Worm (Caenorhabditis elegans) whole organism, L4 larva: ENCODE results near the gene cah-4.

Source experiments
- D1046.2 ChIP-seq: fragments of 200-800 bp; sonication (Bioruptor generic); IDR thresholded peaks from 2 replicates; pipeline ENCODE4 v1.3.6; 2022; ENCODE audit warnings: missing genetic modification characterization, missing compliant biosample characterization
- F26F4.8 ChIP-seq: fragments of 200-800 bp; sonication (Bioruptor generic); conservative IDR thresholded peaks from 2 replicates; pipeline ENCODE4 v1.3.6; 2022; ENCODE audit warnings: missing genetic modification characterization, missing compliant biosample characterization
- F49E8.2 ChIP-seq: sonication (generic microtip); optimal IDR thresholded peaks from 2 replicates; lab custom pipeline; 2016; ENCODE audit warnings: missing compliant biosample characterization, mild to moderate bottlenecking, missing genetic modification characterization, borderline replicate concordance
- Y48G9A.11 ChIP-seq: fragments of 200-800 bp; sonication (Bioruptor generic); IDR thresholded peaks from 2 replicates; pipeline ENCODE4 v1.3.6; 2022; ENCODE audit warnings: missing genetic modification reagents, missing genetic modification characterization, missing compliant biosample characterization
- Y5F2A.4 ChIP-seq: fragments of 200-800 bp; sonication (Bioruptor generic); optimal IDR thresholded peaks from 2 replicates; lab custom pipeline; 2018; ENCODE audit warnings: mild to moderate bottlenecking, missing genetic modification characterization, missing compliant biosample characterization
- attf-4 ChIP-seq: sonication (generic microtip); optimal IDR thresholded peaks from 3 replicates; lab custom pipeline; 2017; ENCODE audit warnings: missing biosample characterization, missing genetic modification characterization
- ceh-20 ChIP-seq: fragments of 200-800 bp; sonication (Bioruptor generic); IDR thresholded peaks from 2 replicates; pipeline ENCODE4 v1.3.6; 2022; ENCODE audit warnings: missing genetic modification reagents, missing genetic modification characterization, missing compliant biosample characterization
- ceh-32 ChIP-seq: sonication (generic microtip); optimal IDR thresholded peaks from 2 replicates; lab custom pipeline; 2016; ENCODE audit warnings: mild to moderate bottlenecking, missing genetic modification characterization, missing compliant biosample characterization; ENCODE audit not compliant: poor library complexity
- ceh-44 ChIP-seq: fragments of 200-800 bp; sonication (Bioruptor generic); IDR thresholded peaks from 2 replicates; pipeline ENCODE4 v1.3.6; 2022; ENCODE audit warnings: missing genetic modification reagents, missing genetic modification characterization, missing compliant biosample characterization
- ceh-62 ChIP-seq: sonication (generic microtip); optimal IDR thresholded peaks from 2 replicates; lab custom pipeline; 2017; ENCODE audit warnings: missing biosample characterization, missing genetic modification characterization
- ces-1 ChIP-seq: fragments of 150-350 bp; sonication (generic microtip); optimal IDR thresholded peaks from 4 replicates; lab custom pipeline; 2014; ENCODE audit warnings: missing biosample characterization, missing genetic modification reagents, missing genetic modification characterization
- daf-12 ChIP-seq: fragments of 150-350 bp; optimal IDR thresholded peaks from 2 replicates; lab custom pipeline; 2014; ENCODE audit warnings: missing biosample characterization, missing genetic modification reagents, missing genetic modification characterization
- dmd-6 ChIP-seq: fragments of 200-800 bp; sonication (Bioruptor generic); IDR thresholded peaks from 2 replicates; pipeline ENCODE4 v1.3.6; 2022; ENCODE audit warnings: missing genetic modification reagents, missing genetic modification characterization, missing compliant biosample characterization
- dmd-8 ChIP-seq: fragments of 200-800 bp; sonication (Bioruptor generic); IDR thresholded peaks from 2 replicates; pipeline ENCODE4 v1.3.6; 2022; ENCODE audit warnings: missing genetic modification characterization, missing compliant biosample characterization
- dmd-9 ChIP-seq: fragments of 200-800 bp; sonication (Bioruptor generic); IDR thresholded peaks from 2 replicates; pipeline ENCODE4 v1.3.6; 2022; ENCODE audit warnings: missing genetic modification reagents, missing genetic modification characterization, missing compliant biosample characterization
- dve-1 ChIP-seq: sonication (generic microtip); optimal IDR thresholded peaks from 2 replicates; lab custom pipeline; 2017; ENCODE audit warnings: antibody characterized with exemption, mild to moderate bottlenecking, missing genetic modification characterization, missing compliant biosample characterization; ENCODE audit not compliant: insufficient read depth
- egl-27 ChIP-seq: sonication (generic microtip); optimal IDR thresholded peaks from 3 replicates; lab custom pipeline; 2017; ENCODE audit warnings: missing biosample characterization, missing genetic modification reagents, missing genetic modification characterization
- fkh-10 ChIP-seq: fragments of 150-350 bp; optimal IDR thresholded peaks from 2 replicates; lab custom pipeline; 2014; ENCODE audit warnings: missing biosample characterization, missing genetic modification reagents, missing genetic modification characterization
- fos-1 ChIP-seq: fragments of 150-350 bp; optimal IDR thresholded peaks from 2 replicates; lab custom pipeline; 2014; ENCODE audit warnings: missing biosample characterization, missing genetic modification characterization
- hif-1 ChIP-seq, 2 experiments: sonication (generic microtip); optimal IDR thresholded peaks; 2 replicates each; lab custom pipeline; 2016 to 2017; ENCODE audit warnings: missing compliant biosample characterization in 2 of 2, missing genetic modification characterization in 2 of 2, missing genetic modification reagents in 2 of 2, missing genotype in 2 of 2, mild to moderate bottlenecking in 1 of 2
- lim-7 ChIP-seq: fragments of 200-800 bp; sonication (Bioruptor generic); IDR thresholded peaks from 2 replicates; pipeline ENCODE4 v1.3.6; 2022; ENCODE audit warnings: missing genetic modification characterization, missing compliant biosample characterization
- lin-1 ChIP-seq: fragments of 200-800 bp; sonication (Bioruptor generic); IDR thresholded peaks from 2 replicates; pipeline ENCODE4 v1.3.6; 2022; ENCODE audit warnings: missing genetic modification reagents, missing genetic modification characterization, missing compliant biosample characterization
- lin-29 ChIP-seq: fragments of 200-800 bp; sonication (Bioruptor generic); IDR thresholded peaks from 2 replicates; pipeline ENCODE4 v1.3.6; 2022; ENCODE audit warnings: missing genetic modification reagents, missing genetic modification characterization, missing compliant biosample characterization
- lin-38 ChIP-seq: fragments of 200-800 bp; sonication (Bioruptor generic); IDR thresholded peaks from 2 replicates; pipeline ENCODE4 v1.3.6; 2022; ENCODE audit warnings: missing genetic modification reagents, missing genetic modification characterization, missing compliant biosample characterization
- lir-3 ChIP-seq: sonication (generic microtip); optimal IDR thresholded peaks from 2 replicates; lab custom pipeline; 2016; ENCODE audit warnings: mild to moderate bottlenecking, missing genetic modification characterization, missing compliant biosample characterization
- madf-5 ChIP-seq, 2 experiments: fragments of 200-800 bp; sonication (Bioruptor generic); IDR thresholded peaks; 2 replicates each; pipeline ENCODE4 v1.3.6; 2022; ENCODE audit warnings: missing compliant biosample characterization in 2 of 2, missing genetic modification characterization in 2 of 2
- mdl-1 ChIP-seq, 2 experiments: fragments of 150-350 bp in 1 of 2; sonication (generic microtip) in 1 of 2; optimal IDR thresholded peaks; 2 replicates each; lab custom pipeline; 2014 to 2017; ENCODE audit warnings: missing biosample characterization in 2 of 2, missing genetic modification characterization in 2 of 2
- mdt-29 ChIP-seq: fragments of 200-800 bp; sonication (Bioruptor generic); IDR thresholded peaks from 2 replicates; pipeline ENCODE4 v1.3.6; 2022; ENCODE audit warnings: missing genetic modification reagents, missing genetic modification characterization, missing compliant biosample characterization
- mep-1 ChIP-seq: fragments of 150-350 bp; sonication (generic microtip); optimal IDR thresholded peaks from 3 replicates; lab custom pipeline; 2014; ENCODE audit warnings: missing biosample characterization, missing genetic modification characterization
- mxl-2 ChIP-seq: fragments of 200-800 bp; sonication (Bioruptor generic); conservative IDR thresholded peaks from 2 replicates; pipeline ENCODE4 v1.3.6; 2022; ENCODE audit warnings: missing genetic modification reagents, missing genetic modification characterization, missing compliant biosample characterization
- mxl-3 ChIP-seq: fragments of 200-800 bp; sonication (Bioruptor generic); optimal IDR thresholded peaks from 2 replicates; lab custom pipeline; 2018; ENCODE audit warnings: mild to moderate bottlenecking, missing genetic modification characterization, missing compliant biosample characterization
- nhr-10 ChIP-seq: fragments of 150-350 bp; optimal IDR thresholded peaks from 2 replicates; lab custom pipeline; 2014; ENCODE audit warnings: missing biosample characterization, missing genetic modification characterization
- nhr-111 ChIP-seq: fragments of 200-800 bp; sonication (Bioruptor generic); optimal IDR thresholded peaks from 2 replicates; lab custom pipeline; 2018; ENCODE audit warnings: mild to moderate bottlenecking, missing genetic modification characterization, missing compliant biosample characterization
- nhr-25 ChIP-seq: sonication (generic microtip); optimal IDR thresholded peaks from 2 replicates; lab custom pipeline; 2017; ENCODE audit warnings: missing genetic modification characterization, mild to moderate bottlenecking, missing compliant biosample characterization, antibody characterized with exemption, moderate library complexity, borderline replicate concordance; ENCODE audit not compliant: insufficient read depth
- nhr-28 ChIP-seq: fragments of 150-350 bp; optimal IDR thresholded peaks from 2 replicates; lab custom pipeline; 2014; ENCODE audit warnings: missing biosample characterization, missing genetic modification characterization
- nhr-42 ChIP-seq: fragments of 200-800 bp; sonication (Bioruptor generic); IDR thresholded peaks from 2 replicates; pipeline ENCODE4 v1.3.6; 2022; ENCODE audit warnings: missing genetic modification characterization, missing compliant biosample characterization
- nhr-48 ChIP-seq: sonication (generic microtip); optimal IDR thresholded peaks from 2 replicates; lab custom pipeline; 2016; ENCODE audit warnings: mild to moderate bottlenecking, missing genetic modification characterization, missing compliant biosample characterization
- nhr-6 ChIP-seq: fragments of 150-350 bp; optimal IDR thresholded peaks from 2 replicates; lab custom pipeline; 2014; ENCODE audit warnings: missing biosample characterization, missing genetic modification characterization
- nhr-77 ChIP-seq: fragments of 150-350 bp; optimal IDR thresholded peaks from 2 replicates; lab custom pipeline; 2014; ENCODE audit warnings: missing biosample characterization, missing genetic modification characterization
- php-3 ChIP-seq: fragments of 200-800 bp; sonication (Bioruptor generic); IDR thresholded peaks from 2 replicates; pipeline ENCODE4 v1.3.6; 2022; ENCODE audit warnings: missing genetic modification reagents, missing genetic modification characterization, missing compliant biosample characterization
- skn-1 ChIP-seq: fragments of 150-350 bp; optimal IDR thresholded peaks from 2 replicates; lab custom pipeline; 2014; ENCODE audit warnings: missing biosample characterization, missing genetic modification characterization
- snpc-1.2 ChIP-seq: fragments of 200-800 bp; sonication (Bioruptor generic); IDR thresholded peaks from 2 replicates; pipeline ENCODE4 v1.3.6; 2022; ENCODE audit warnings: missing genetic modification reagents, missing genetic modification characterization, missing compliant biosample characterization
- tag-97 ChIP-seq: fragments of 200-800 bp; sonication (Bioruptor generic); IDR thresholded peaks from 2 replicates; pipeline ENCODE4 v1.3.6; 2022; ENCODE audit warnings: missing genetic modification characterization, missing compliant biosample characterization
- unc-130 ChIP-seq: sonication (generic microtip); optimal IDR thresholded peaks from 2 replicates; lab custom pipeline; 2016; ENCODE audit warnings: missing genetic modification reagents, missing genetic modification characterization, missing compliant biosample characterization
- unc-39 ChIP-seq: sonication (generic microtip); optimal IDR thresholded peaks from 2 replicates; lab custom pipeline; 2017; ENCODE audit warnings: missing biosample characterization, missing genetic modification characterization
- unc-62 ChIP-seq, 3 experiments: fragments of 150-350 bp in 1 of 3; sonication (generic microtip); optimal IDR thresholded peaks in 2 of 3; peaks in 1 of 3; 1 replicate in 1 of 3; 2 replicates in 2 of 3; lab custom pipeline; 2014 to 2017; ENCODE audit warnings: missing biosample characterization in 3 of 3, missing genetic modification characterization in 3 of 3, missing genetic modification reagents in 3 of 3, missing genotype in 1 of 3
- vab-7 ChIP-seq: fragments of 200-800 bp; sonication (Bioruptor generic); IDR thresholded peaks from 2 replicates; pipeline ENCODE4 v1.3.6; 2022; ENCODE audit warnings: missing genetic modification reagents, missing genetic modification characterization, missing compliant biosample characterization
- zag-1 ChIP-seq: fragments of 150-350 bp; optimal IDR thresholded peaks from 2 replicates; lab custom pipeline; 2014; ENCODE audit warnings: missing biosample characterization, missing genetic modification characterization
- zfp-3 ChIP-seq: fragments of 200-800 bp; sonication (Bioruptor generic); conservative IDR thresholded peaks from 2 replicates; pipeline ENCODE4 v1.3.6; 2022; ENCODE audit warnings: missing genetic modification reagents, missing genetic modification characterization, missing compliant biosample characterization
- ztf-7 ChIP-seq: fragments of 150-350 bp; optimal IDR thresholded peaks from 2 replicates; lab custom pipeline; 2014; ENCODE audit warnings: missing biosample characterization, missing genetic modification characterization

The cah-4 gene

ce11 chrX:13511796-13512195 lies 30.6 kb upstream of the cah-4 start (continued):
- TF ChIP-seq snpc-1.2: peak; percentile 91
- no peak for TF ChIP-seq ces-1 (GFP tag; lab: Kevin White, UChicago)
- TF ChIP-seq zfp-3: 0 out of 2 replicates have a peak, but pooled peaks have one; percentile 42
- peak; percentile 90 for TF ChIP-seq dmd-8 (GFP tag; lab: Robert Waterston, UW)
- peak in 1 of 2 experiments; percentile 51 for TF ChIP-seq hif-1 (tag; optimal IDR thresholded peaks at IDR 0.05; lab: Kevin White, UChicago)
- peak; percentile 69 for TF ChIP-seq nhr-48
- peak; percentile 71 for TF ChIP-seq lir-3 (tag; lab: Kevin White, UChicago)
- peak; percentile 55 for TF ChIP-seq nhr-6 (tag; lab: Kevin White, UChicago)
- peak; percentile 93 for TF ChIP-seq lim-7 (GFP tag; lab: Robert Waterston, UW)
- TF ChIP-seq mxl-3: peak; percentile 47
- peak; percentile 64; the same call in 1 of the 2 replicates for TF ChIP-seq lin-29 (GFP tag; lab: Robert Waterston, UW)
- peak; percentile 91 for TF ChIP-seq F26F4.8 (GFP tag; lab: Robert Waterston, UW)
- TF ChIP-seq mep-1: peak; percentile 59
- no peak for TF ChIP-seq nhr-25 (tag; lab: Kevin White, UChicago)
- no peak for TF ChIP-seq fos-1 (tag; lab: Kevin White, UChicago)
- peak; percentile 36 for TF ChIP-seq ztf-7 (tag; lab: Kevin White, UChicago)
- TF ChIP-seq egl-27: no peak
- TF ChIP-seq unc-39 (tag; lab: Kevin White, UChicago): no peak
- TF ChIP-seq php-3 (GFP tag; lab: Robert Waterston, UW): no peak
- TF ChIP-seq fkh-10: no peak
- TF ChIP-seq vab-7 (GFP tag; lab: Robert Waterston, UW): peak; percentile 90
- no peak for TF ChIP-seq zag-1 (tag; lab: Kevin White, UChicago)
- 0 out of 2 replicates have a peak, but pooled peaks have one; percentile 23 for TF ChIP-seq dmd-9 (GFP tag; lab: Robert Waterston, UW)
- no peak for TF ChIP-seq Y5F2A.4 (GFP tag; lab: Kevin White, UChicago)
- TF ChIP-seq Y48G9A.11 (GFP tag; lab: Robert Waterston, UW): 0 out of 2 replicates have a peak, but pooled peaks have one; percentile 49
- TF ChIP-seq nhr-77 (tag; lab: Kevin White, UChicago): no peak
- peak; percentile 69 for TF ChIP-seq dmd-6 (GFP tag; lab: Robert Waterston, UW)
- no peak for TF ChIP-seq nhr-10 (tag; lab: Kevin White, UChicago)
- TF ChIP-seq mdt-29 (GFP tag; lab: Robert Waterston, UW): no peak
- TF ChIP-seq nhr-42 (GFP tag; lab: Robert Waterston, UW): peak; percentile 59; the same call in 1 of the 2 replicates
- no peak for TF ChIP-seq daf-12 (tag; lab: Kevin White, UChicago)
- no peak for TF ChIP-seq skn-1 (tag; lab: Kevin White, UChicago)
- peak; percentile 83; the same call in 1 of the 2 replicates for TF ChIP-seq D1046.2 (GFP tag; lab: Robert Waterston, UW)
- TF ChIP-seq lin-38 (GFP tag; lab: Robert Waterston, UW): peak; percentile 76
- TF ChIP-seq ceh-62 (tag; lab: Kevin White, UChicago): no peak
- peak; percentile 49 for TF ChIP-seq F49E8.2 (tag; lab: Kevin White, UChicago)
- TF ChIP-seq madf-5 (GFP tag; IDR thresholded peaks at IDR 0.05; lab: Robert Waterston, UW): peak; percentile 73 to 91; a peak in 3 of 4 replicates
- no peak for TF ChIP-seq ceh-32 (tag; lab: Kevin White, UChicago)
- TF ChIP-seq unc-130 (GFP tag; lab: Kevin White, UChicago): peak; percentile 54
- TF ChIP-seq ceh-44 (GFP tag; lab: Robert Waterston, UW): peak; percentile 56; the same call in 1 of the 2 replicates
- no peak for TF ChIP-seq mdl-1 (tag; optimal IDR thresholded peaks at IDR 0.05; lab: Kevin White, UChicago)
- no peak for TF ChIP-seq attf-4 (tag; lab: Kevin White, UChicago)
- no peak for TF ChIP-seq tag-97 (GFP tag; lab: Robert Waterston, UW)
- 0 out of 2 replicates have a peak, but pooled peaks have one; percentile 44 for TF ChIP-seq mxl-2 (GFP tag; lab: Robert Waterston, UW)
- TF ChIP-seq unc-62 (GFP tag; optimal IDR thresholded peaks at IDR 0.05 in 1 of 2; lab: Kevin White, UChicago): no peak
- no peak for TF ChIP-seq unc-62 (tag; optimal IDR thresholded peaks at IDR 0.05; lab: Kevin White, UChicago)
- TF ChIP-seq nhr-28: peak; percentile 39
- TF ChIP-seq lin-1 (GFP tag; lab: Robert Waterston, UW): peak; percentile 83
- peak; percentile 83 for TF ChIP-seq ceh-20 (GFP tag; lab: Robert Waterston, UW)
- TF ChIP-seq dve-1 (tag; lab: Kevin White, UChicago): peak; percentile 21
- TF ChIP-seq nhr-111 (GFP tag; lab: Kevin White, UChicago): peak; percentile 80
